Worm (Caenorhabditis elegans) whole organism, L4/young adult: Measurements from ENCODE around the gene F56A8.5.

Source experiments
- W03F9.2 ChIP-seq: fragments of 150-350 bp; optimal IDR thresholded peaks from 2 replicates; lab custom pipeline; 2014; ENCODE audit warnings: missing biosample characterization, missing genetic modification characterization
- dao-5 ChIP-seq: sonication (generic microtip); optimal IDR thresholded peaks from 2 replicates; lab custom pipeline; 2016; ENCODE audit warnings: missing genotype, missing genetic modification characterization, moderate library complexity, missing compliant biosample characterization
- him-1 ChIP-seq: sonication (generic microtip); optimal IDR thresholded peaks from 2 replicates; lab custom pipeline; 2016; ENCODE audit warnings: missing genotype, missing genetic modification reagents, missing genetic modification characterization, missing compliant biosample characterization

DNA sequence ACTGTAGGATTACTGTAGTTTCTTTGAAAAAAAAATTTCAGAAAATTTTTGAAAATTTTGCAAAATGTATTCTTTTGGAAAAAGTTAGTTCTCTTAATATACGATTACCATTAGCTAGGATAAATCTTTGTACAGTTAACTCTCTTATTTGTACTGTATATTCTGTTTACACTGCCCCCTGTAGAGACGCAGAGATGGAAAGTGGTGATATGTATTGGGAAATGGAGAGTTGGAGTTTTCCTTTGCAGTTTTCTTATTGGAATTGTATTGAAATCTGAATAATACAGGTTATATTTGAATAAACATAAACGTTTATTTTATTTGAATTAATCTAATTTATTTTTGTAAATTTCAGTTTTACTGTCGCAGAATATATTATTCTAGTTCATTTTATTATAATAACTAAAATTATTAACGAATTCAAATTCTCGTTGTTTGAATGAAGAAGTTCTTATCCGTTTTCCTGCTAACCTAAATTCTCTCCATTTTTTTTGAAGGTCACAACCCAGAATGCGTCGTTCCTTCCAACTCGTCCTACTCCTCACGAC is 11.4 kb upstream of the F56A8.5 start, which contains the start of gene F56A8.9:
- no peak for TF ChIP-seq dao-5 (tag; lab: Kevin White, UChicago)
- no peak for TF ChIP-seq W03F9.2 (tag; lab: Kevin White, UChicago)
- no peak for TF ChIP-seq him-1 (tag; lab: Kevin White, UChicago)
